Worm (Caenorhabditis elegans): ENCODE data around the gene nhr-180.

DNA sequence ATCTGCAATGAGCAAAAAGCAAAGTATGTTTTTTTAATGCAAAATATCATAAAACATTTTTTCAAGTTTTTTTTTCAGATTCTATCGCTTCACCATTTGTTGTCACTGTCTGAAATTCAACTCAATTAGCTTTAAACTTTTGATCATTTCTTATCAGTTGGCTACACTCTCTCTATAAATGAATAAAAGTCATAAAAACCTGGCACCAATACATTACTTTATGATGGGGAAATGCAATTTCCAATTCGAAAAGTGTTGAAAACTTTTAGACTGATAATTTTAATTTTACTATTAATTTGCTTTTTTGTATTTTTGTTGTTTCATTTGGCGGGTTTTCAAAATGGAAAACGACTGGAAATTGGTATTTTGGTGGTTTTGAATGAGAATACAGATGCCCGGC is 16.5 kb upstream of the nhr-180 start, which contains the start of gene F31F4.1:
- no peak for TF ChIP-seq rnt-1 (tag; optimal IDR thresholded peaks at IDR 0.05)
- no peak for TF ChIP-seq sox-2 (GFP tag; IDR thresholded peaks at IDR 0.05)
- TF ChIP-seq lin-11 (tag; optimal IDR thresholded peaks at IDR 0.05), result no peak
- no peak for TF ChIP-seq zip-5 (tag; optimal IDR thresholded peaks at IDR 0.05)
- TF ChIP-seq unc-86 (tag; optimal IDR thresholded peaks at IDR 0.05), result no peak
- no peak for TF ChIP-seq hlh-30 (tag; optimal IDR thresholded peaks at IDR 0.05; ENCODE audit: insufficient read depth)
- TF ChIP-seq unc-55 (GFP tag; optimal IDR thresholded peaks at IDR 0.05), result no peak

All from whole organism, late embryonic.